Fruit fly (Drosophila melanogaster): Measurements from ENCODE around the gene Krn.

Krn gene

DNA sequence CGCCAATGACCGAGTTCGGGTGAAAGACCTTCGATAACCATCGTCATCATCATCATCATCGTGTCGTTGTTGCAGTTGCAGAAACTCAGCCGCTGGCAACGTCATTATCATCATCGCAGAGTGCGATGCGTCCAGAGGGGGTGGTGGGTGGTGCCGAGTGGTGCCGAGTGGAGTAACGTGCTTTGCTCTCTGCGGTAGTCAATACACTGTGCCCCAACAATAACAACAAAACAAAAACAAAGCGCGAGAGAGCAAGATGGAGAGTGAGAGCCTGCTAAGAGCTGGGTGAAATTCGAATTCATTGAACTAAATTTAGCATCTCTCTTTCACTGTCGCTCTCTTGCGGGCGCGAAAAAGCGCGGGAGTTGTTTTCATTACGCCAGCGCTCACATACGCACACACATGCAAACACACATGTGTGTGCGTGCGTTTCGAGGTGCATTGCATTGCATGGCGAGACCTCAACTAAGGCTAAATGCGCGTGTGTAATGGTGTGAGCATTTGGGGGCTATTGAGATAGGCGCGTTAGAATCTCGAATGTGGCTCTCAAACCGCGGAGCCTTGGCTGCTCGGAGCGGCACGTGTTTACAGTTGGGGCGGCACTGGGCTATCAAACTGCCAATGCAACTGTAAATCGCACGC, 42.1 kb downstream of the Krn start (continued):
- TF ChIP-seq crc (GFP tag; optimal IDR thresholded peaks at IDR 0.05) (no peak), zf30C (GFP tag; optimal IDR thresholded peaks at IDR 0.05) (no peak), CG2120 (GFP tag; optimal IDR thresholded peaks at IDR 0.05) (no peak), shn (GFP tag; optimal IDR thresholded peaks at IDR 0.05) (no peak), tio (GFP tag; optimal IDR thresholded peaks at IDR 0.05) (no peak), zen2 (GFP tag; IDR thresholded peaks at IDR 0.05; ENCODE audit: partially characterized antibody) (0 out of 3 replicates have a peak, but pooled peaks have one; percentile 34), Sox100B (GFP tag; optimal IDR thresholded peaks at IDR 0.05) (no peak), mirr (GFP tag; optimal IDR thresholded peaks at IDR 0.05) (no peak), CG11247 (GFP tag; IDR thresholded peaks at IDR 0.05) (no peak), salm (tag; optimal IDR thresholded peaks at IDR 0.05) (no peak), prd (optimal IDR thresholded peaks at IDR 0.05) (no peak), prd (GFP tag; IDR thresholded peaks at IDR 0.05) (0 out of 3 replicates have a peak, but pooled peaks have one; percentile 21), zfh1 (GFP tag; IDR thresholded peaks at IDR 0.05) (no peak), CG16813 (GFP tag; IDR thresholded peaks at IDR 0.05; ENCODE audit: partially characterized antibody) (no peak), corto (GFP tag; optimal IDR thresholded peaks at IDR 0.05) (peak; percentile 29), Doc3 (GFP tag; IDR thresholded peaks at IDR 0.05; ENCODE audit: partially characterized antibody) (no peak), Hand (GFP tag; optimal IDR thresholded peaks at IDR 0.05) (no peak), h (optimal IDR thresholded peaks at IDR 0.05) (no peak), gro (GFP tag; optimal IDR thresholded peaks at IDR 0.05) (no peak), pros (GFP tag; optimal IDR thresholded peaks at IDR 0.05) (no peak), Gsc (GFP tag; IDR thresholded peaks at IDR 0.05) (no peak), Bgb (GFP tag; IDR thresholded peaks at IDR 0.05; ENCODE audit: partially characterized antibody) (peak; percentile 37; the same call in 1 of the 2 replicates), Sox102F (GFP tag; optimal IDR thresholded peaks at IDR 0.05) (no peak), CG5180 (GFP tag; optimal IDR thresholded peaks at IDR 0.05) (no peak), Kr (GFP tag; optimal IDR thresholded peaks at IDR 0.05) (no peak), odd (GFP tag; optimal IDR thresholded peaks at IDR 0.05) (no peak), nom (GFP tag; optimal IDR thresholded peaks at IDR 0.05) (peak; percentile 73), CG3995 (GFP tag; optimal IDR thresholded peaks at IDR 0.05) (no peak), cg (GFP tag; optimal IDR thresholded peaks at IDR 0.05) (peak; percentile 94), pum (GFP tag; optimal IDR thresholded peaks at IDR 0.05) (no peak), Lhr (GFP tag; optimal IDR thresholded peaks at IDR 0.05) (no peak), CG10565 (GFP tag; optimal IDR thresholded peaks at IDR 0.05) (no peak), CG2889 (GFP tag; IDR thresholded peaks at IDR 0.05) (no peak), CG17385 (GFP tag; optimal IDR thresholded peaks at IDR 0.05) (no peak), CG4424 (GFP tag; optimal IDR thresholded peaks at IDR 0.05) (no peak), Fer3 (tag; optimal IDR thresholded peaks at IDR 0.05) (no peak), cas (GFP tag; IDR thresholded peaks at IDR 0.05) (no peak), sd (tag; optimal IDR thresholded peaks at IDR 0.05) (peak; percentile 12), Adf1 (GFP tag; IDR thresholded peaks at IDR 0.05) (no peak), Side (GFP tag; optimal IDR thresholded peaks at IDR 0.05) (no peak), az2 (GFP tag; optimal IDR thresholded peaks at IDR 0.05) (no peak), dmrt11E (tag; optimal IDR thresholded peaks at IDR 0.05) (no peak), Stat92E (GFP tag; optimal IDR thresholded peaks at IDR 0.05) (no peak), al (GFP tag; IDR thresholded peaks at IDR 0.05) (no peak), Atf6 (GFP tag; IDR thresholded peaks at IDR 0.05) (no peak), CG34376 (GFP tag; optimal IDR thresholded peaks at IDR 0.05) (no peak), sima (GFP tag; optimal IDR thresholded peaks at IDR 0.05) (no peak), gcm2 (GFP tag; optimal IDR thresholded peaks at IDR 0.05) (no peak), CG31224 (GFP tag; IDR thresholded peaks at IDR 0.05) (no peak), CG15269 (tag; optimal IDR thresholded peaks at IDR 0.05) (no peak)

All from whole organism, embryonic.